Worm (Caenorhabditis elegans): ENCODE data around the gene T04C12.7.
A peak's percentile ranks its signal among the peaks of the same experiment; 100 is the strongest.

Gene T04C12.7

DNA sequence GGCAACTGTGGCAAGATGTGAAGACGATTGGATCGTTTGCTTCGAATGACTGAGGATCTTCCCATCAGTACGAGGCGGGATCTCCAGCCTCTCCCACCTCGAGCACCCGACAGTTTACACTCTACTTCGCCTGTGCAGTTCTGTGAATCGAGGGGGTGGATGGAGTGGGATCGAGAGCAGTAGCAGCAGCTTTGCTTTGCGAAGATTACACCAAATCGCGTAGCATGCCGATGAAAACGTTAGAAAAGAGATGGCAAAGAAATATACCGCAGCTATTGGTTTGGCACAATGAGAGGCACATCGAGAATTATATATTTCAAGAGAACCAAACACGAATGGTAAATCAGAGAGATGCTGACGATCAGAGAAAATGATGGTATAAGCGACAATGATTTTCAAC lies 20.5 kb downstream of the T04C12.7 start, which contains the start of gene act-3:
TSS of gene act-3 (minus strand) at position 51 of the 400 bp plus-strand sequence.
- no peak for TF ChIP-seq sptf-1 (tag; optimal IDR thresholded peaks at IDR 0.05)
- TF ChIP-seq snpc-4 (tag; optimal IDR thresholded peaks at IDR 0.05), result no peak
- TF ChIP-seq blmp-1 (tag; optimal IDR thresholded peaks at IDR 0.05), result no peak
- TF ChIP-seq unc-120 (tag; optimal IDR thresholded peaks at IDR 0.05; ENCODE audit: poor library complexity, severe bottlenecking), result peak; percentile 93
- TF ChIP-seq pha-4 (tag; optimal IDR thresholded peaks at IDR 0.05), result peak; percentile 3
- TF ChIP-seq unc-62 (GFP tag; optimal IDR thresholded peaks at IDR 0.05), result peak; percentile 6
- peak; percentile 84 for TF ChIP-seq hlh-1 (tag; optimal IDR thresholded peaks at IDR 0.05)
- no peak for TF ChIP-seq M03D4.4 (tag; optimal IDR thresholded peaks at IDR 0.05)

DNA sequence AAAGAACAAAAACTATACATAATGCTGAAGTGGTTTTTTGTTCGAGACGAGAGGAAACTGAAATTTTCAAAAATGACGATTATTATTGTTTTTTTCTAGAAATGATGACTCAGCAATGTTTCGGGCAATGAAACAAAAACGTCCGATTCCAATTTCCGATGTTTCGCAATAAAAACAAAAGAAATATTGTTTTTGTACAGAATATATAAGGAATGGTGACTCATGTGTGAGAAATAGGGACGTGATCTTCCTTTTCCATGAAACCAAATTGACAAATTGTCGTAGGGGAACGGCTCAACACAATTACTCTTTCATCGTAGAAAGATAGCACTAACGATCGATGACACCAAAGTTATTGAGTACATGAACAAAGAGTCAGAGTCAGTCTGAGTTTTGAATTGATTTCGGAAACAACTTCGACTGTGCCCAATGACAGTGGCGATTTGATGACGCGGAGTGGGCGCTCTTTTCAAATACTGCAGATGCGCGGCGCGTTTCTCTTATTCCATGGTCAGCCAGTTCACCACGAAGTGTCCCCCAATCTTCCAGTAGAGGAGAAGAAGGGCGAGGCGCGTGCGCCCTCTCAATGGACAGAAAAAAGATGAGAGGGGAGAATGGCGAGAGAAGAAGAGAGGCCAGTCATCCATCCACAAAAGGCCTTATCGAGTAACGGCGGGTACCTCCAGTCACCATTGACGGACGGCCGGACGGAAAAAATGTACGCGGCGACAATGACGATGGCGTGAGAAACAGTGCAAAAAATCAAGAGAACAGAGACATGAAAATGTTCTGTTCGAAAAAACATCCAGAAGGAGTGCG lies 21.5 kb downstream of the T04C12.7 start:
- TF ChIP-seq ces-1 (GFP tag; optimal IDR thresholded peaks at IDR 0.05) (no peak), drap-1 (GFP tag; optimal IDR thresholded peaks at IDR 0.05) (peak; percentile 3), unc-120 (tag; optimal IDR thresholded peaks at IDR 0.05; ENCODE audit: poor library complexity, severe bottlenecking) (peak; percentile 8)

DNA sequence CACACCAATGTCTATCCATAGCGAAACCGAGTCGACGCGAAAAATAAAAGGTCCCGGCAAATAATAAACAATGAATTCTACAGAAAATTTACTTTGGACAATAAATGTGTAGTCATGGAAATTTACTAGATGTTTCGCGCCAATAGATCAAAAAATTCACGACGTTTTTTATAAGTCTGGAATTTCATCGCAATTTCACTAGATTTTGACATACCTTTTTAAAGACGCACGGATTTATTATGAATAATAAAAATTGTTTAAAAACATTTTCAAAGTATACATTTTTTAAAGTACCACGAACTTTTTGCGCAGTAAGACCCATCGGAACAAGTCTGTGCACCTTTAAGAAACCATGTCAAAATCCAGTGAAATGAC lies 22.1 kb downstream of the T04C12.7 start:
- TF ChIP-seq M03D4.4 (tag; optimal IDR thresholded peaks at IDR 0.05) (no peak), ceh-39 (tag; optimal IDR thresholded peaks at IDR 0.05) (no peak), nhr-2 (tag; optimal IDR thresholded peaks at IDR 0.05) (no peak), ham-2 (GFP tag; optimal IDR thresholded peaks at IDR 0.05) (no peak), lsy-2 (tag; optimal IDR thresholded peaks at IDR 0.05) (no peak), lin-13 (tag; optimal IDR thresholded peaks at IDR 0.05) (no peak), nhr-28 (tag; optimal IDR thresholded peaks at IDR 0.05) (no peak), hlh-1 (tag; optimal IDR thresholded peaks at IDR 0.05) (no peak), sem-2 (GFP tag; optimal IDR thresholded peaks at IDR 0.05) (no peak), elt-1 (tag; optimal IDR thresholded peaks at IDR 0.05; ENCODE audit: borderline replicate concordance, insufficient read depth) (no peak), ceh-43 (GFP tag; optimal IDR thresholded peaks at IDR 0.05) (no peak), elt-3 (tag; optimal IDR thresholded peaks at IDR 0.05) (no peak), nhr-12 (tag; optimal IDR thresholded peaks at IDR 0.05) (no peak), tbx-8 (GFP tag; optimal IDR thresholded peaks at IDR 0.05) (no peak), mep-1 (tag; optimal IDR thresholded peaks at IDR 0.05) (no peak), ces-1 (GFP tag; optimal IDR thresholded peaks at IDR 0.05) (no peak)

DNA sequence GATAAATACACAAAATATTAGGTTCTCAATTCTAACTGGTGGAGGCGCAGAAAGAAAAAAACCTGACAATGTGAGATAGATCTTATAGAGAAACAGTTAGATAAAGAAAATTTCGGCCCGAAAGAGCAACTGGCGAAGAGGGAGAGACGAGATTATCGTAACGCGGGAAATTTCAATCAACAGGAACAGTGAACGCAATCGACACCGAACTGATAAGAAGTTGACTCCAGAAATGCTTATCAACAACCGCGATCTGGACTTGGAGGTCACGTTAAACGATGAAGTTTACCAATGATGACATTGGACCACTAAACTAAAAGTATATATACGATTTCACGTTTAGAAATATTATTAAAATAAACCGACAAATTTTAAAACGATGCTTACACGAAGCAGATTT lies 22.5 kb downstream of the T04C12.7 start:
- no peak for TF ChIP-seq unc-39 (tag; optimal IDR thresholded peaks at IDR 0.05)
- peak; percentile 92 for TF ChIP-seq elt-1 (tag; optimal IDR thresholded peaks at IDR 0.05; ENCODE audit: borderline replicate concordance, insufficient read depth)

DNA sequence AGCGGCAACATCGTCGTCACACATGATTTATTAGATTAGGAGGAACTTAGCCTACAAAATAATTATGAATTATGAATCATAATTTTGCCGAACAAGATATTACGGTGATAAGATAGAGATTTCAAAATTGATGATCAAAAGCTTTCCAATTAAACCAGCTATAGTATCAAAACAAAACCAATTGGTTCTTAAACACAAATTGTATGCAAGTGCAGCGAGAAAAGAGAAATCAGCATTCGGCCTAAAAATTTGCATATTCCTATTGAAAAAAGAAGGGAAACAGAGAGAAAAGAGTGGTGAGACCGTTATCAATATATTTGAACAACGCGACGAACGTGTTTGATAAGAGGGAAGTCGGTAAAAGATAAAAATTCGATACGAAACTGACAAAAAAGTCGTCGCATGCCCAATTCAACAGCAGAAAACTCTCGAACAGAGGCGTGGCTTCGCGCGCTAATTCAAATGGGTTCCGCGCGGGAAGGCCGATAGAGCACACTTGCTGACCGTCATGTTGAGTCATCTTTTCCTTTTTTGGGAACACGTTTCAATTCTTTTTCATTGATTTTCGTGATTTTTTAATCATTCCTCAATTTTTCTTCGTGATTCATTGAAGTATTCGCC lies 24.3 kb downstream of the T04C12.7 start, which contains the start of gene act-2:
TSS of gene act-2 (minus strand) at position 51 of the 621 bp plus-strand sequence.
- peak; percentile 49 for TF ChIP-seq cnd-1 (tag; optimal IDR thresholded peaks at IDR 0.05)
- TF ChIP-seq pha-4 (tag; optimal IDR thresholded peaks at IDR 0.05), result peak; percentile 76
- no peak for TF ChIP-seq drap-1 (GFP tag; optimal IDR thresholded peaks at IDR 0.05)
- TF ChIP-seq ces-1 (GFP tag; optimal IDR thresholded peaks at IDR 0.05), result peak; percentile 69
- no peak for TF ChIP-seq mab-5 (tag; optimal IDR thresholded peaks at IDR 0.05)
- no peak for TF ChIP-seq ceh-83 (GFP tag; optimal IDR thresholded peaks at IDR 0.05)
- TF ChIP-seq nhr-237 (tag; optimal IDR thresholded peaks at IDR 0.05), result peak; percentile 19
- no peak for TF ChIP-seq elt-1 (tag; optimal IDR thresholded peaks at IDR 0.05; ENCODE audit: borderline replicate concordance, insufficient read depth)
- TF ChIP-seq lsy-2 (tag; optimal IDR thresholded peaks at IDR 0.05), result peak; percentile 64
- TF ChIP-seq elt-3 (tag; optimal IDR thresholded peaks at IDR 0.05), result no peak
- peak; percentile 79 for TF ChIP-seq mep-1 (tag; optimal IDR thresholded peaks at IDR 0.05)
- peak; percentile 67 for TF ChIP-seq lin-13 (tag; optimal IDR thresholded peaks at IDR 0.05)
- TF ChIP-seq ceh-39 (tag; optimal IDR thresholded peaks at IDR 0.05), result peak; percentile 74
- TF ChIP-seq ceh-43 (GFP tag; optimal IDR thresholded peaks at IDR 0.05), result no peak
- peak; percentile 46 for TF ChIP-seq unc-120 (tag; optimal IDR thresholded peaks at IDR 0.05; ENCODE audit: poor library complexity, severe bottlenecking)

Data from whole organism, mixed stage, embryonic.